Fruit fly (Drosophila melanogaster): ENCODE data around the gene CG46317.

The CG46317 gene

dm6 chrX:14260863-14261262, at the start of gene CG46317, which contains the start of gene Tat:
TSS of gene CG46317 (plus strand) at chrX:14261223.
TSS of gene Tat (plus strand) at chrX:14261223.
- no peak for TF ChIP-seq CTCF (optimal IDR thresholded peaks at IDR 0.05)

DNA sequence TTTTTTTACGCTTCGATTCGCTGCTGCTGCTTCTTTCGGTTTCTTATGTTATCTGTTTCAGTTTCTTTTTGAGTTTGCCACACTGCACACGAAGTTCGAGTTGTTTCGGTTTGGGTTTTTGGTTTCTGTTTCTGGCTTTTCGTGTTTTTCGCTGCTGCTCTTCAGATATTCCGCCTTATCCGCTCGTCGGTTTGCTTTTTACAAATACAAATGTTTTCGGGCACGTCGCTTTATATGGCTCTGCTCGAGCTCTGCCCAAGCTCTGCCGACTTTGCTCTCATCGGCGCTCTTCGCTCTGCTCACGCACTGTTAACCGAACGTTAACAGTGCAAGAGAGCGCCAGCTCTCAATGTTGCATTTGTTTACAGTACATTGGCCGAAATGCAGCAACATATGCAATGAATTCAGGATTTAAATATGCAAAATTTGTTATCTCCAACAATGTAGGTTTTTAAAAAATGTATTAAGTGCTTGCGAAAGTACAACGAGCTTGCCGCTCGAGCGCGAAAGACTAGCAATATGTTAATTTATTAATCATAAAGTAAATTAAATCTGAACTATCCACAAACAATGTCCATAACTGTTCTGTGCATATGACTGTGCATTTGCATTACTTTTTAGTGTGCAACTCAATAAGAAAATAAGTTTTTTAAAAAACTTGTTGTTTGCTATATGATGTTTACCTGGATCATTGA, 49.6 kb upstream of the CG46317 start:
- TF ChIP-seq CG8478 (optimal IDR thresholded peaks at IDR 0.05) (no peak), CTCF (optimal IDR thresholded peaks at IDR 0.05) (no peak)

DNA sequence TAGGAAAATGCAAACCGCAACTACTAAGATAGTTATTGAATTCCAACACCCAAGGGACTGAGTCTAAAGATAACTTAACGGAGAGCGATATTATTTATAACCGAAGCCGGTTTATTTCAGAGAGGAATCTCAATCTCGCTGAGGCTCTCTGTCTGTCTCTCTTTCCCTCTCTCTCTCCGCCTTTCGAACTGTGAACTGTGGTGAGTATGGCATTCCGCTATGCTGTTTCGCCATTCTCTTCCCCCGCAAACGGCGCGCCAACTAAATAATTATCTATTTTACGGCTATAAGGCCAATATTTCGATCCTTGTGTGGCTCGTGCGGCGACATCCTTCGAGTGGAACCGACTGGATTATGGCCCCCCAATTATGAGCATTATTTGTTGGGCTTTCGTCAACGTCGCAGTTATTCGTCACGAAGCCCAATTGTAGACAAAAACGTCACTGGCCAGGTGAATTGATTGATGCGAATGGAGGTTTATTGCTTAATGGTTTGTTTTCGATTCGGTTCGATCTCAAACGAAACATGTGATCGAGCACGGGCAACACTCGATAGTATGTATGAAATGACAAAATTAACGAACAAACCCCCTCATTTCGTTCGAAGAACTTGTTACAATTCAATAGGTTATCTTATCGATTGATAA, 48.8 kb upstream of the CG46317 start:
- TF ChIP-seq CTCF (optimal IDR thresholded peaks at IDR 0.05) (no peak), CG8478 (optimal IDR thresholded peaks at IDR 0.05) (no peak)

- TF ChIP-seq CG8478 (optimal IDR thresholded peaks at IDR 0.05) (no peak), CTCF (optimal IDR thresholded peaks at IDR 0.05) (no peak)
Observed at dm6 chrX:14213509-14214154, 47.4 kb upstream of the CG46317 start.

DNA sequence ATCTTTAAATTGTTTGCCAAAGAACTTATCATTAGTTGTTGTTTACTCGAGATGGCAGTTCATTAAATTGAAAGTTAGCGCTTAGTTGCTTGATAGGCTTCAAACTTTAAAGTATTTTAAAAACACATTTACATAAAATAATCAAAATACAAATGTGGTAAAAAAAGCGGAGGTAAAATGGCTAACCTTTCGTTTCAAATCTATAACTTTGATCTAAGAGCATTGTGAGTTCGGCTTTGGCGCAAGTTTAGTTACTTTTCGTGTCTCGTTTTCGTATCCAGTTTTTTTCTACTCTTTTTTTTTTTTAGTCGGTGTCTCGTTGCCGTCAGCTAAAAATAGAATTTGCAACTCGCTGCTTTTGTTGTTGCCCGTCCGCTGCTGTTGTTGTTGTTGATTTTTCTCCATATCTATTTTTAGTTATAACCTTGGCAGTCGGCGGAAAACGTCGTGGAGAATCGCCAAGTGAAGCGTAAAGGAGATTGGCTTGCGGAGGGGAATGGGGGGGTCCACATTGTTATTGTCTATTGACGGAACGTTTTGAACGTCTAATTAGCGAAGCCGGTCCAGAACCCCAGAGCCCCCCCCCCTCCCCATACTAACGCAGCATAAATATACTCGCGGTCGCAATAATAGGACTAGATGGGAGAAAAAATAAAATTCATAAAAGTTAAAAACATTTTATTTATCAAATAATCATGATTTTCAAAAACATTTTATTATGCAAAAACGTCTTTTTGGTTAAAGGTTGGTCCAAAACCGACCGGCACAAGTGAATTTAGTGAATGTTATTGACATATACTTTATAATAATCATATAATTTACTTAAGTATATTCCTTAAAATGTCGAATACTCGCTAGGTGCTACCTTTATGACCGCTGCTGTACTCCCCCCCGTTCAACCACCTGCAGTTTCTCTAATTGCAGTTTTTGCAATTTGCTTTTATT, 46.2 kb upstream of the CG46317 start:
- TF ChIP-seq CTCF (optimal IDR thresholded peaks at IDR 0.05): no peak
- no peak for TF ChIP-seq CG8478 (optimal IDR thresholded peaks at IDR 0.05)

- no peak for TF ChIP-seq CTCF (optimal IDR thresholded peaks at IDR 0.05)
- no peak for TF ChIP-seq CG8478 (optimal IDR thresholded peaks at IDR 0.05)
Observed at dm6 chrX:14215834-14216233, 45.2 kb upstream of the CG46317 start.

- TF ChIP-seq CTCF (optimal IDR thresholded peaks at IDR 0.05) (no peak), CG8478 (optimal IDR thresholded peaks at IDR 0.05) (no peak)
Observed at dm6 chrX:14216844-14217243, 44.2 kb upstream of the CG46317 start.

dm6 chrX:14218045-14218483, 43.0 kb upstream of the CG46317 start:
- TF ChIP-seq CG8478 (optimal IDR thresholded peaks at IDR 0.05) (no peak), CTCF (optimal IDR thresholded peaks at IDR 0.05) (no peak)

DNA sequence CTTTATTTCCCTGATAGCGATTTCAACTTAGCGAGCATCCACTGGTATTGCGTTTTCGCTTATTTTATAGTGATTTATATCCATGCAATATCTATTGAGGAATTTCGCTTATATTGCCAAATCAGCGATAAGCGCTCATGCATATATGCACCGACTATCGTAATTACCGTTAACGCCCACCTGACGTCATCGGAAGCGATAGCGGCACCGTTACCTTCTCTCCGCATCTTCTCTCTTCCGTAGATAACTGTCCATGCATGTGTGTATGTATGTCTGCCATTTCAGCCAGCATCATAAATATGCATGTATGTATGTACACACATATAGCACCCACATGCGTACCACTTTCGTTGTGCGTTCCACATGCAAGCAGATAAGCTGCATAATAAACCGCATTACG, 39.8 kb upstream of the CG46317 start:
- TF ChIP-seq CTCF (optimal IDR thresholded peaks at IDR 0.05) (no peak), CG8478 (optimal IDR thresholded peaks at IDR 0.05) (no peak)

DNA sequence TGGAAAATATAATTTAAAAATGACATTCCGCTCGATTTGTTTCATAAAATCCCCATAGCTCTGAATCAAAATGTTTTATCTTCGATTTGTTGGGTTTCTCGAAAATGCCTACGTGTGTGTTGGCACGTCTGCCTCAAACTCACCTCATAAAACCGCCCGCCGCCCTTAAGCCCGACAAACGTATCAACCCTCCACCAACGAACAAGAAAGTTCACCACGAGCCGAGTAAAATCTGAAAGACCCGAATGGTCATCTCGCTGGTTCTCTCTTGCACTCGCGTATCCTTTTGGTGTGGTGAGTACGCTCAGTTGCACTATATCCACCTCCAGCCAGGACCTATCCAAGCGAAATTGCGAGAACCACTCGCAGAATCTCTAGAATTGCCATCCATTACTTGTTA, 39.0 kb upstream of the CG46317 start:
- TF ChIP-seq CG8478 (optimal IDR thresholded peaks at IDR 0.05) (no peak), CTCF (optimal IDR thresholded peaks at IDR 0.05) (no peak)

DNA sequence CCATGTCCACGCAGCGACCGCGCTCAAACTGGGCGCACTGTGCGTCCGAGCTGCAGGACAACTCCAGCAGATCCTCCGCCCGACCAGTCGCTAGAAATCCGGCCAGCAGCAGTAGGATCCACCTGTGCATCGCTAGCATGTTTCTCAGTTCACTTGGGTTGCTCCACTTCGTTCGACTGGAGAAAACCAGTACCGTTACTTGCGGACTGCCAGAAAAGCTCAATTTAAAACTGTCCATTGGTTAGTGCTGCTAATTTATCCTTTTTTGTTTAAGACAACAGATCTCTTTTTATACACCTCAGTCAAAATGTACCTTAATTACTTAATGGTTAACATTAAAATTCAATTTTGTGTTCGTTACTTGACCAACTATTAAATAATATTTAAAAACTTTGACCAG, 35.4 kb upstream of the CG46317 start, which contains the start of gene CG11674:
Gene CG11674 (minus strand): TSS at position 215 of the 400 bp plus-strand sequence.
- TF ChIP-seq CTCF (optimal IDR thresholded peaks at IDR 0.05): no peak
- no peak for TF ChIP-seq CG8478 (optimal IDR thresholded peaks at IDR 0.05)

DNA sequence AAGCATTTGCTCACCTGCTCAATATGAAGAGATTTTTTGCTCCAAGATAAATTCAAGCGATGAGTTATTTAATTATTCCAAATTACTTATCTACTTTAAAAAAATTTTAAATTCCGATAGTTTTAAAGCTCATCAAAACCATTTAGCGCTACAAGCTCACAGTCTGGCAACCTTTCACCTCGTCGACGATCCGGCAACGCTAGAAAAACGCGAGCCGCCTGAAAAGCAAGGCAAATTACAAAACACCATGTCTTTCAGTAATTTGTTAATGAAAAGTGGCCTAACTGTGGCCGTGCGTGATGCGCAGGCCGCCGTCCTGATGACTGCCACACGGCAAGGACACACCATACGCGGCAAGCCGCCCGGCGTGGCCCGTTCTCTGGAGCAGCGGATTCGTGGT, 34.9 kb upstream of the CG46317 start, which contains the start of gene mRpL38:
Gene mRpL38 (plus strand): TSS at position 197 of the 400 bp plus-strand sequence.
- TF ChIP-seq CG8478 (optimal IDR thresholded peaks at IDR 0.05) (no peak), CTCF (optimal IDR thresholded peaks at IDR 0.05) (no peak)

DNA sequence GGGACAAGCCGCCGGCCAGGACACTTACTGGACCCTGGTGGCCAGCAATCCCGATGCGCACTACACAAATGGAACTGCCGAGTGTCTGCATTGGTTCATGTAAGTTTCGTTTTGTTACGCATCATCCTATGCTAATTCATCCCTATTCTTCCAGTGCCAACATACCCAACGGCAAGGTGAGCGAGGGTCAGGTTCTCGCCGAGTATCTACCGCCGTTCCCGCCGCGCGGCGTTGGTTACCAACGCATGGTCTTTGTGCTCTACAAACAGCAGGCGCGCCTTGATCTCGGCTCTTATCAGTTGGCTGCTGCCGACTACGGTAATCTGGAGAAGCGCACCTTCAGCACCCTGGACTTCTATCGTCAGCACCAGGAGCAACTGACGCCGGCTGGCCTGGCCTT, 34.0 kb upstream of the CG46317 start:
- TF ChIP-seq CTCF (optimal IDR thresholded peaks at IDR 0.05) (no peak), CG8478 (optimal IDR thresholded peaks at IDR 0.05) (no peak)

DNA sequence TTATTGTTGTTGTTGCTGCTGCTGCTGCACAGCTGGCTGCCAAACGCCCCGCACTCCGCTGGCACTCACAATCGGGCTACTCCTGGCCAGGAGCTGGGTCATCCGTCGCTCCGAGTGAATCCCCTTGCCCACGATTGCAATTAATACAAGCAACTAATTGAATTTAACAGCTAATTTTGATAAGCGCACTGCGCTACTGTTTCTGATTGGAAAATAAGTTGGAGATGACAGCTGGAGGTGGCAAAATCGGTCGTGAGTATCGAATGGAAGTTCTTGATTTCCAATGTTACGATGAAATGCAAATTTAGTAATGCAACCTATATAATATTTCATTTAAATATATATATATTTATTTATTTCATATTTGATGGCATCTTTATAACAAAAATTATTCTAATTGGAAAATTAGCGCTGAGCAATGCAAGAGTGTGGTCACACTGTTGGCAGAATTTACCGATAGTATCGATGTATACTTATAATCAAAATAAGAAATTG, 27.1 kb upstream of the CG46317 start, which contains the start of gene CG42271:
Gene CG42271 (minus strand): TSS at position 224 of the 495 bp plus-strand sequence.
- TF ChIP-seq CTCF (optimal IDR thresholded peaks at IDR 0.05) (no peak), CG8478 (optimal IDR thresholded peaks at IDR 0.05) (no peak)

All from S2 (cell line).